Worm (Caenorhabditis elegans) whole organism, L1 larva: ENCODE measurements around the gene F49E11.7.

ENCODE experiments used
- C04F5.9 ChIP-seq: sonication (generic microtip); optimal IDR thresholded peaks from 2 replicates; lab custom pipeline; 2016; ENCODE audit warnings: missing genetic modification characterization, missing compliant biosample characterization
- Y116A8C.19 ChIP-seq: sonication (generic microtip); optimal IDR thresholded peaks from 2 replicates; lab custom pipeline; 2016; ENCODE audit warnings: missing compliant biosample characterization, missing genetic modification characterization, borderline replicate concordance
- aha-1 ChIP-seq: fragments of 150-350 bp; optimal IDR thresholded peaks from 2 replicates; lab custom pipeline; 2014; ENCODE audit warnings: missing biosample characterization, missing genetic modification characterization
- aly-2 ChIP-seq: fragments of 150-350 bp; optimal IDR thresholded peaks from 2 replicates; lab custom pipeline; 2014; ENCODE audit warnings: missing biosample characterization, missing genetic modification characterization
- blmp-1 ChIP-seq: fragments of 150-350 bp; optimal IDR thresholded peaks from 2 replicates; lab custom pipeline; 2014; ENCODE audit warnings: missing biosample characterization, missing genetic modification characterization
- ceh-63 ChIP-seq: fragments of 200-800 bp; sonication (Bioruptor generic); optimal IDR thresholded peaks from 2 replicates; lab custom pipeline; 2018; ENCODE audit warnings: mild to moderate bottlenecking, missing genetic modification characterization, missing compliant biosample characterization
- ceh-8 ChIP-seq: fragments of 200-800 bp; sonication (Bioruptor generic); optimal IDR thresholded peaks from 2 replicates; lab custom pipeline; 2018; ENCODE audit warnings: mild to moderate bottlenecking, missing genetic modification characterization, moderate library complexity, missing compliant biosample characterization
- ceh-82 ChIP-seq, 3 experiments: fragments of 150-350 bp in 1 of 3; sonication (generic microtip) in 2 of 3; optimal IDR thresholded peaks; 2 replicates each; lab custom pipeline; 2014 to 2017; ENCODE audit warnings: missing biosample characterization in 3 of 3, missing genetic modification characterization in 3 of 3
- ceh-88 ChIP-seq: fragments of 200-800 bp; sonication (Bioruptor generic); IDR thresholded peaks from 2 replicates; pipeline ENCODE4 v1.3.6; 2022; ENCODE audit warnings: missing genetic modification characterization, missing compliant biosample characterization
- ceh-90 ChIP-seq: sonication (generic microtip); optimal IDR thresholded peaks from 2 replicates; lab custom pipeline; 2016; ENCODE audit warnings: missing genetic modification characterization, missing compliant biosample characterization
- ces-1 ChIP-seq: fragments of 150-350 bp; optimal IDR thresholded peaks from 2 replicates; lab custom pipeline; 2014; ENCODE audit warnings: missing biosample characterization, missing genetic modification reagents, missing genetic modification characterization
- dpl-1 ChIP-seq, 3 experiments: fragments of 150-350 bp in 2 of 3; sonication (generic microtip) in 1 of 3; optimal IDR thresholded peaks; 2 replicates each; lab custom pipeline; 2014 to 2017; ENCODE audit warnings: missing biosample characterization in 3 of 3, missing genetic modification characterization in 3 of 3, missing genetic modification reagents in 3 of 3
- efl-1 ChIP-seq, 4 experiments: fragments of 150-350 bp; optimal IDR thresholded peaks in 3 of 4; peaks in 1 of 4; 1 replicate in 1 of 4; 2 replicates in 3 of 4; lab custom pipeline; 2014; ENCODE audit warnings: missing biosample characterization in 2 of 4, missing genetic modification characterization in 2 of 4, missing genetic modification reagents in 2 of 4
- efl-3 ChIP-seq: fragments of 200-800 bp; sonication (Bioruptor generic); optimal IDR thresholded peaks from 2 replicates; lab custom pipeline; 2018; ENCODE audit warnings: mild to moderate bottlenecking, missing genetic modification characterization, missing compliant biosample characterization
- egl-13 ChIP-seq: sonication (generic microtip); optimal IDR thresholded peaks from 2 replicates; lab custom pipeline; 2016; ENCODE audit warnings: missing genotype, missing genetic modification reagents, missing genetic modification characterization, missing compliant biosample characterization
- egl-27 ChIP-seq, 2 experiments: fragments of 150-350 bp in 1 of 2; sonication (generic microtip); optimal IDR thresholded peaks; 3 replicates each; lab custom pipeline; 2017 to 2018; ENCODE audit warnings: missing biosample characterization in 2 of 2, missing genetic modification characterization in 2 of 2, missing genetic modification reagents in 2 of 2
- elt-2 ChIP-seq: sonication (generic microtip); optimal IDR thresholded peaks from 2 replicates; lab custom pipeline; 2016; ENCODE audit warnings: missing genetic modification characterization, mild to moderate bottlenecking, inconsistent platforms, missing compliant biosample characterization, missing genetic modification reagents
- fkh-8 ChIP-seq: sonication (generic microtip); optimal IDR thresholded peaks from 2 replicates; lab custom pipeline; 2016; ENCODE audit warnings: mild to moderate bottlenecking, missing genetic modification characterization, missing compliant biosample characterization
- hlh-17 ChIP-seq: fragments of 200-800 bp; sonication (Bioruptor generic); optimal IDR thresholded peaks from 2 replicates; lab custom pipeline; 2018; ENCODE audit warnings: missing genetic modification characterization, mild to moderate bottlenecking, missing compliant biosample characterization, moderate library complexity, borderline replicate concordance
- hlh-4 ChIP-seq: sonication (generic microtip); optimal IDR thresholded peaks from 2 replicates; lab custom pipeline; 2016; ENCODE audit warnings: mild to moderate bottlenecking, missing genetic modification characterization, missing compliant biosample characterization
- hpl-2 ChIP-seq: fragments of 150-350 bp; optimal IDR thresholded peaks from 2 replicates; lab custom pipeline; 2014; ENCODE audit warnings: missing biosample characterization, missing genetic modification reagents, missing genetic modification characterization
- irx-1 ChIP-seq: sonication (generic microtip); optimal IDR thresholded peaks from 2 replicates; lab custom pipeline; 2016; ENCODE audit warnings: missing genetic modification characterization, missing compliant biosample characterization
- isw-1 ChIP-seq: fragments of 200-800 bp; sonication (Bioruptor generic); IDR thresholded peaks from 2 replicates; pipeline ENCODE4 v1.3.6; 2022; ENCODE audit warnings: missing genetic modification characterization, missing compliant biosample characterization
- lin-14 ChIP-seq: fragments of 200-800 bp; sonication (Bioruptor generic); optimal IDR thresholded peaks from 2 replicates; lab custom pipeline; 2018; ENCODE audit warnings: mild to moderate bottlenecking, missing genetic modification characterization, moderate library complexity, missing compliant biosample characterization
- lin-35 ChIP-seq, 2 experiments: fragments of 150-350 bp; optimal IDR thresholded peaks; 2 replicates each; lab custom pipeline; 2014; ENCODE audit warnings: missing biosample characterization in 2 of 2, missing genetic modification characterization in 2 of 2, missing genetic modification reagents in 2 of 2
- lir-3 ChIP-seq: sonication (generic microtip); optimal IDR thresholded peaks from 2 replicates; lab custom pipeline; 2016; ENCODE audit warnings: mild to moderate bottlenecking, missing genetic modification characterization, moderate library complexity, missing compliant biosample characterization; ENCODE audit not compliant: poor library complexity
- lsy-2 ChIP-seq, 2 experiments: fragments of 150-350 bp; optimal IDR thresholded peaks; 2 replicates each; lab custom pipeline; 2014; ENCODE audit warnings: missing biosample characterization in 2 of 2, missing genetic modification characterization in 2 of 2
- mab-9 ChIP-seq: fragments of 200-800 bp; sonication (Bioruptor generic); IDR thresholded peaks from 2 replicates; pipeline ENCODE4 v1.3.6; 2022; ENCODE audit warnings: missing genetic modification reagents, missing genetic modification characterization, missing compliant biosample characterization
- mdl-1 ChIP-seq, 2 experiments: fragments of 150-350 bp; optimal IDR thresholded peaks; 2 replicates each; lab custom pipeline; 2014 to 2017; ENCODE audit warnings: missing biosample characterization in 2 of 2, missing genetic modification characterization in 2 of 2, inconsistent platforms in 1 of 2
- nhr-11 ChIP-seq: fragments of 150-350 bp; optimal IDR thresholded peaks from 2 replicates; lab custom pipeline; 2014; ENCODE audit warnings: missing biosample characterization, missing genetic modification characterization
- nhr-12 ChIP-seq: sonication (generic microtip); optimal IDR thresholded peaks from 2 replicates; lab custom pipeline; 2017; ENCODE audit warnings: missing biosample characterization, missing genetic modification characterization
- nhr-20 ChIP-seq: sonication (generic microtip); optimal IDR thresholded peaks from 2 replicates; lab custom pipeline; 2016; ENCODE audit warnings: mild to moderate bottlenecking, missing genetic modification characterization, missing compliant biosample characterization
- nhr-47 ChIP-seq: sonication (generic microtip); optimal IDR thresholded peaks from 2 replicates; lab custom pipeline; 2016; ENCODE audit warnings: mild to moderate bottlenecking, missing genetic modification characterization, moderate library complexity, missing compliant biosample characterization
- nhr-71 ChIP-seq: sonication (generic microtip); optimal IDR thresholded peaks from 2 replicates; lab custom pipeline; 2016; ENCODE audit warnings: mild to moderate bottlenecking, missing genetic modification characterization, moderate library complexity, missing compliant biosample characterization
- nhr-76 ChIP-seq: sonication (generic microtip); optimal IDR thresholded peaks from 2 replicates; lab custom pipeline; 2017; ENCODE audit warnings: missing biosample characterization, missing genetic modification characterization
- nhr-85 ChIP-seq: sonication (generic microtip); peaks from one replicate; lab custom pipeline; 2016; ENCODE audit warnings: missing genetic modification characterization, inconsistent platforms, missing compliant biosample characterization
- pax-3 ChIP-seq: fragments of 200-800 bp; sonication (Bioruptor generic); optimal IDR thresholded peaks from 2 replicates; lab custom pipeline; 2018; ENCODE audit warnings: mild to moderate bottlenecking, missing genetic modification characterization, moderate library complexity, missing compliant biosample characterization
- snpc-4 ChIP-seq: fragments of 150-350 bp; optimal IDR thresholded peaks from 2 replicates; lab custom pipeline; 2014; ENCODE audit warnings: missing biosample characterization, missing genetic modification characterization
- snu-23 ChIP-seq: sonication (generic microtip); optimal IDR thresholded peaks from 2 replicates; lab custom pipeline; 2016; ENCODE audit warnings: missing genetic modification characterization, missing compliant biosample characterization
- sox-4 ChIP-seq: sonication (generic microtip); optimal IDR thresholded peaks from 2 replicates; lab custom pipeline; 2016; ENCODE audit warnings: missing genetic modification characterization, missing compliant biosample characterization
- sptf-1 ChIP-seq: fragments of 150-350 bp; optimal IDR thresholded peaks from 2 replicates; lab custom pipeline; 2014; ENCODE audit warnings: missing biosample characterization, missing genetic modification characterization
- swsn-7 ChIP-seq: sonication (generic microtip); optimal IDR thresholded peaks from 2 replicates; lab custom pipeline; 2016; ENCODE audit warnings: missing genetic modification characterization, missing compliant biosample characterization
- unc-62 ChIP-seq: fragments of 150-350 bp; optimal IDR thresholded peaks from 2 replicates; lab custom pipeline; 2014; ENCODE audit warnings: missing biosample characterization, missing genetic modification reagents, missing genetic modification characterization
- unc-98 ChIP-seq: fragments of 200-800 bp; sonication (Bioruptor generic); IDR thresholded peaks from 2 replicates; pipeline ENCODE4 v1.3.6; 2022; ENCODE audit warnings: missing genetic modification characterization, missing compliant biosample characterization
- zag-1 ChIP-seq: fragments of 150-350 bp; optimal IDR thresholded peaks from 2 replicates; lab custom pipeline; 2014; ENCODE audit warnings: missing biosample characterization, missing genetic modification characterization
- ztf-4 ChIP-seq: fragments of 150-350 bp; optimal IDR thresholded peaks from 2 replicates; lab custom pipeline; 2014; ENCODE audit warnings: missing biosample characterization, missing genetic modification characterization

The F49E11.7 gene

DNA sequence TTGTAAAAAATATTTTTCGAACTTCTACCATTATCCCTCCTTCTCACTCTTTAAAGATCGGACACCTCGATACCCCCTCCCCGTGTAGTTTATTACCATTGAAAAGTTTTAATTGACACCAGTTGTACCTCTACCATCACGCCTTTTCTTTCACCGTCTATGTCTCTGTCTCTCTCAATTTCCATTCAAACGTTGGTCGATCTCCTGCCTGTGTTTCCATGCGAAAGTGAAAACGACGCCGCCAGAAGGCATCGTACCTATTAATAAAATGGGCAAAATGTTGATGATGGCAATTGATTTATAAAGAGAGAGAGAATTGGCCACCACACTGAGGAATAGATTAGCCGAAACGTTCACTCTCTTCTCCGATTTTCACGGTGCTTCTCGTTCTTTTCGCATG is 39.4 kb upstream of the F49E11.7 start (continued):
- TF ChIP-seq lir-3 (tag; lab: Kevin White, UChicago), result no peak
- TF ChIP-seq nhr-76 (tag; lab: Kevin White, UChicago), result no peak
- TF ChIP-seq nhr-71 (tag; lab: Kevin White, UChicago), result peak; percentile 5
- TF ChIP-seq hlh-4 (tag; lab: Kevin White, UChicago), result no peak
- TF ChIP-seq hlh-17 (GFP tag; lab: Kevin White, UChicago), result no peak
- TF ChIP-seq unc-62 (GFP tag; lab: Kevin White, UChicago), result no peak
- no peak for TF ChIP-seq nhr-11 (tag; lab: Kevin White, UChicago)
- no peak for TF ChIP-seq efl-1 (optimal IDR thresholded peaks at IDR 0.05; lab: Kevin White, UChicago)
- peak in 1 of 2 experiments; percentile 35 for TF ChIP-seq efl-1 (GFP tag; optimal IDR thresholded peaks at IDR 0.05 in 1 of 2; lab: Kevin White, UChicago)
- TF ChIP-seq irx-1 (tag; lab: Kevin White, UChicago), result no peak
- TF ChIP-seq nhr-12, result no peak
- TF ChIP-seq aha-1 (tag; lab: Kevin White, UChicago), result no peak
- TF ChIP-seq aly-2 (tag; lab: Kevin White, UChicago), result no peak
- no peak for TF ChIP-seq swsn-7 (tag; lab: Kevin White, UChicago)
- no peak for TF ChIP-seq ztf-4
- TF ChIP-seq isw-1, result no peak
- TF ChIP-seq C04F5.9, result no peak
- TF ChIP-seq zag-1 (tag; lab: Kevin White, UChicago), result no peak
- TF ChIP-seq ceh-90, result no peak
- TF ChIP-seq snu-23, result peak; percentile 36
- TF ChIP-seq nhr-20, result peak; percentile 17
- TF ChIP-seq mab-9 (GFP tag; lab: Robert Waterston, UW), result no peak
- TF ChIP-seq dpl-1 (GFP tag; optimal IDR thresholded peaks at IDR 0.05; lab: Kevin White, UChicago), result no peak
- TF ChIP-seq mdl-1 (tag; optimal IDR thresholded peaks at IDR 0.05; lab: Kevin White, UChicago), result peak in 1 of 2 experiments; percentile 17
- TF ChIP-seq sox-4, result no peak
- TF ChIP-seq egl-13, result no peak
- TF ChIP-seq Y116A8C.19 (tag; lab: Kevin White, UChicago), result no peak
- peak in 1 of 2 experiments; percentile 10 for TF ChIP-seq lsy-2 (tag; optimal IDR thresholded peaks at IDR 0.05; lab: Kevin White, UChicago)
- TF ChIP-seq lin-14, result peak; percentile 67
- TF ChIP-seq blmp-1, result peak; percentile 99
- TF ChIP-seq efl-3 (GFP tag; lab: Kevin White, UChicago), result no peak
- TF ChIP-seq snpc-4 (tag; lab: Kevin White, UChicago), result no peak

DNA sequence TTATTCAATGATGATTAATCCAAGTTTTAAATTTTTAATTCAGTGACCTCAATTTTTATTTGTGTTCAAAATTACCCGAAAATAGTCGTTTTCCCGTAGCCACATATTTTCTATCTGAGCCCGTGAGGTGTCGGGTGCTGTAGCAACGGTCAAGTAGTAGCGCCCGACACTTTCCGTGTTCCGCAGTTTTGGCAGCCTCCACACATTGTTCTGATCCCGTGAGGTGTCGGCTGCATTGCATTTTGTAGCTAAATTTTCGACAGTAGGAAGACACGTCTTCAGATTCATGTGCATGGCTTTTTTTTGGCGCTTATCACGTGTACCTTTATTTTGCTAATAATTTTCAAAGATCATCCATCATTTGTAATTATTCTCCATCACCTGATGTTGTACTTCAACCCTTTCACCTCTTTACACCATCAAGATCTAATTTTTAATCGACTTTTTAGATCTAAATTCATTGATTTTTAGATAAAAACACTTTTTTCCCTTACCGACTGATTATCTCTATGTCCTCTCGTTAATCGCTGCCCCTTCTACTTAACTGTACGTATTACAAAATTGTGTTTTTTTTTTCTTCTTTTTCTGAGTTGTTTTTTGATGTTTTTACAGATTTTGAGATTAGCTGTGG is 38.8 kb upstream of the F49E11.7 start:
- TF ChIP-seq lin-14 (peak; percentile 20), ceh-8 (GFP tag; lab: Kevin White, UChicago) (no peak), nhr-85 (tag; lab: Kevin White, UChicago) (peak; percentile 87), snu-23 (no peak), snpc-4 (tag; lab: Kevin White, UChicago) (peak; percentile 82)
- TF ChIP-seq, all 84 proteins: peak for 3

DNA sequence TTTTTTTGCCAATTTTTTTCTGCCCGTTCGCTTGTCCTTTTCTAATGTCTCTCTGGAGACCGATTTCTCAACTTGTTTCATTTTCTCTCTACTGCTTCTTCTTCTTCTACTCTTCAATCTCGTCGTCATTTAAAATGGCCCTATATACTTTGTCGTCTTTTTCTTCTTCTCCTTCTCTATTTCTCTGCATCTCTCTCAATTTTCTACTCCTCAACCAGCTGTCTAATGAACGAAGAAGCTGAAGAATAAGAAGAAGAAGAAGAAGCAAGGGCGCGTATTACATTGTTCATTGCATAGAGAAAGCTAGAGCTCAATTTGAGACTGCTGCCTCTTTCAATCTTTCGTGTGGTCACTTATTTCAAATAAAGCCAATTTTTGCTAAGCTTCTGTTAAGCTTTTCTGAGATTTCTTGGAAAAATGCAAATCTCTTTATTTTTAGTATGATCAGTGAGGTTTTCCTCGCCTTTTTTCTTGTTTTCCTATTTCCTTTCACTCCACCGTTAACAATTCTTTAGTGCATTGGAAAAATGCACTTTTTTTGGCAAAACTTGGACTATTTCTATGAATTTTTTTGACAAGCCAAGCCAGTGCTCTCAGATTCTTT is 36.8 kb upstream of the F49E11.7 start:
- TF ChIP-seq lin-35 (GFP tag; optimal IDR thresholded peaks at IDR 0.05; lab: Kevin White, UChicago) (no peak), nhr-47 (peak; percentile 43), hpl-2 (no peak), swsn-7 (tag; lab: Kevin White, UChicago) (peak; percentile 15), unc-98 (no peak), nhr-12 (no peak), pax-3 (tag; lab: Kevin White, UChicago) (peak; percentile 28), sptf-1 (tag; lab: Kevin White, UChicago) (no peak), aly-2 (tag; lab: Kevin White, UChicago) (no peak), elt-2 (tag; lab: Kevin White, UChicago) (no peak), ces-1 (no peak), fkh-8 (tag; lab: Kevin White, UChicago) (peak; percentile 53), efl-1 (optimal IDR thresholded peaks at IDR 0.05; lab: Kevin White, UChicago) (peak; percentile 24 to 29), efl-1 (GFP tag; optimal IDR thresholded peaks at IDR 0.05 in 1 of 2; lab: Kevin White, UChicago) (no peak), ceh-63 (GFP tag; lab: Kevin White, UChicago) (no peak), Y116A8C.19 (tag; lab: Kevin White, UChicago) (no peak), mab-9 (GFP tag; lab: Robert Waterston, UW) (no peak), lsy-2 (tag; optimal IDR thresholded peaks at IDR 0.05; lab: Kevin White, UChicago) (peak in 1 of 2 experiments; percentile 35), ceh-90 (no peak), ceh-82 (tag; optimal IDR thresholded peaks at IDR 0.05; lab: Kevin White, UChicago) (peak in 1 of 3 experiments; percentile 11), egl-27 (tag; optimal IDR thresholded peaks at IDR 0.05; lab: Kevin White, UChicago) (no peak), hlh-4 (tag; lab: Kevin White, UChicago) (no peak), nhr-71 (tag; lab: Kevin White, UChicago) (peak; percentile 37), ceh-88 (GFP tag; lab: Robert Waterston, UW) (no peak)
